Worm (Caenorhabditis elegans): ENCODE data around the gene oac-11.
"Not testable (repeated sequence)": the region's sequence is repeated elsewhere in the genome, so short reads cannot be mapped to it uniquely, and the experiment has no call there.

oac-11 gene

ce11 chrII:3827801-3828200 is 32.9 kb downstream of the oac-11 start, which contains the start of gene F54D10.8:
Gene F54D10.8, minus strand, starts transcription at chrII:3827901.
- no peak for TF ChIP-seq pha-4 (tag; optimal IDR thresholded peaks at IDR 0.05)
- no peak for TF ChIP-seq elt-3 (tag; optimal IDR thresholded peaks at IDR 0.05)
- TF ChIP-seq ceh-39 (tag; optimal IDR thresholded peaks at IDR 0.05), result no peak
- TF ChIP-seq flh-1 (GFP tag; optimal IDR thresholded peaks at IDR 0.05), result no peak
- no peak for TF ChIP-seq snpc-4 (tag; optimal IDR thresholded peaks at IDR 0.05)
- no peak for TF ChIP-seq lin-13 (tag; optimal IDR thresholded peaks at IDR 0.05)
- no peak for TF ChIP-seq unc-62 (GFP tag; optimal IDR thresholded peaks at IDR 0.05)
- TF ChIP-seq tbx-8 (GFP tag; optimal IDR thresholded peaks at IDR 0.05), result no peak
- TF ChIP-seq zip-8 (tag; optimal IDR thresholded peaks at IDR 0.05), result no peak
- no peak for TF ChIP-seq sptf-1 (tag; optimal IDR thresholded peaks at IDR 0.05)
- TF ChIP-seq mab-5 (tag; optimal IDR thresholded peaks at IDR 0.05), result no peak
- TF ChIP-seq nhr-2 (tag; optimal IDR thresholded peaks at IDR 0.05), result no peak
- no peak for TF ChIP-seq nhr-12 (tag; optimal IDR thresholded peaks at IDR 0.05)
- TF ChIP-seq drap-1 (GFP tag; optimal IDR thresholded peaks at IDR 0.05), result no peak

ce11 chrII:3823855-3824254 is 36.9 kb downstream of the oac-11 start, which contains the start of gene skr-15:
Gene skr-15, plus strand, starts transcription at chrII:3824155.
- no peak for TF ChIP-seq drap-1 (GFP tag; optimal IDR thresholded peaks at IDR 0.05)
- no peak for TF ChIP-seq zip-8 (tag; optimal IDR thresholded peaks at IDR 0.05)
- TF ChIP-seq ceh-43 (GFP tag; optimal IDR thresholded peaks at IDR 0.05), result no peak
- TF ChIP-seq cnd-1 (tag; optimal IDR thresholded peaks at IDR 0.05), result no peak
- TF ChIP-seq sem-2 (GFP tag; optimal IDR thresholded peaks at IDR 0.05), result no peak
- no peak for TF ChIP-seq flh-1 (GFP tag; optimal IDR thresholded peaks at IDR 0.05)
- no peak for TF ChIP-seq unc-39 (tag; optimal IDR thresholded peaks at IDR 0.05)
- TF ChIP-seq sptf-1 (tag; optimal IDR thresholded peaks at IDR 0.05), result no peak
- TF ChIP-seq ztf-11 (tag; optimal IDR thresholded peaks at IDR 0.05), result no peak
- no peak for TF ChIP-seq snpc-4 (tag; optimal IDR thresholded peaks at IDR 0.05)
- no peak for TF ChIP-seq blmp-1 (tag; optimal IDR thresholded peaks at IDR 0.05)
- TF ChIP-seq lin-32 (GFP tag; optimal IDR thresholded peaks at IDR 0.05), result no peak
- TF ChIP-seq nhr-2 (tag; optimal IDR thresholded peaks at IDR 0.05), result no peak

- TF ChIP-seq unc-120 (tag; optimal IDR thresholded peaks at IDR 0.05; ENCODE audit: poor library complexity, severe bottlenecking) (no peak), blmp-1 (tag; optimal IDR thresholded peaks at IDR 0.05) (no peak), nhr-28 (tag; optimal IDR thresholded peaks at IDR 0.05) (no peak), tbx-8 (GFP tag; optimal IDR thresholded peaks at IDR 0.05) (no peak), mab-5 (tag; optimal IDR thresholded peaks at IDR 0.05) (no peak), mep-1 (tag; optimal IDR thresholded peaks at IDR 0.05) (no peak), nhr-12 (tag; optimal IDR thresholded peaks at IDR 0.05) (no peak), lsy-2 (tag; optimal IDR thresholded peaks at IDR 0.05) (no peak), M03D4.4 (tag; optimal IDR thresholded peaks at IDR 0.05) (no peak), bed-3 (GFP tag; optimal IDR thresholded peaks at IDR 0.05) (no peak), flh-1 (GFP tag; optimal IDR thresholded peaks at IDR 0.05) (no peak), ztf-11 (tag; optimal IDR thresholded peaks at IDR 0.05) (no peak), nhr-2 (tag; optimal IDR thresholded peaks at IDR 0.05) (no peak), mls-2 (tag; optimal IDR thresholded peaks at IDR 0.05) (no peak), cnd-1 (tag; optimal IDR thresholded peaks at IDR 0.05) (no peak)
Observed at ce11 chrII:3821248-3821647, 39.5 kb downstream of the oac-11 start, which contains the start of gene F54D10.7. Gene F54D10.7, minus strand, starts transcription at chrII:3821296.

ce11 chrII:3816251-3816849 is 44.4 kb downstream of the oac-11 start, which contains the start of gene fbxa-24:
Gene fbxa-24, plus strand, starts transcription at chrII:3816526.
- not testable (repeated sequence) for TF ChIP-seq nhr-12 (tag; optimal IDR thresholded peaks at IDR 0.05); elt-1 (tag; optimal IDR thresholded peaks at IDR 0.05; ENCODE audit: borderline replicate concordance, insufficient read depth); mep-1 (tag; optimal IDR thresholded peaks at IDR 0.05)

- no peak for TF ChIP-seq mls-2 (tag; optimal IDR thresholded peaks at IDR 0.05)
- no peak for TF ChIP-seq unc-39 (tag; optimal IDR thresholded peaks at IDR 0.05)
- TF ChIP-seq mep-1 (tag; optimal IDR thresholded peaks at IDR 0.05), result no peak
Observed at ce11 chrII:3815445-3816208, 45.1 kb downstream of the oac-11 start.

All from whole organism, mixed stage, embryonic.